Worm (Caenorhabditis elegans) whole organism, L4/young adult: ENCODE data around the gene F59B10.3.

Experiments
- W03F9.2 ChIP-seq: fragments of 150-350 bp; optimal IDR thresholded peaks from 2 replicates; lab custom pipeline; 2014; ENCODE audit warnings: missing biosample characterization, missing genetic modification characterization
- dao-5 ChIP-seq: sonication (generic microtip); optimal IDR thresholded peaks from 2 replicates; lab custom pipeline; 2016; ENCODE audit warnings: missing genotype, missing genetic modification characterization, moderate library complexity, missing compliant biosample characterization
- him-1 ChIP-seq: sonication (generic microtip); optimal IDR thresholded peaks from 2 replicates; lab custom pipeline; 2016; ENCODE audit warnings: missing genotype, missing genetic modification reagents, missing genetic modification characterization, missing compliant biosample characterization

- no peak for TF ChIP-seq W03F9.2
- no peak for TF ChIP-seq him-1
- no peak for TF ChIP-seq dao-5 (tag; lab: Kevin White, UChicago)
Measured at ce11 chrII:10523031-10523430, 12.7 kb downstream of the F59B10.3 start.
